Fruit fly (Drosophila melanogaster) whole organism, prepupa: ENCODE data around the gene Rpt4R.

Experiments
- Blimp-1 ChIP-seq: fragments of 200-800 bp; sonication (Bioruptor generic); optimal IDR thresholded peaks from 3 replicates; lab custom pipeline; 2017; ENCODE audit warnings: missing biosample characterization, missing genetic modification characterization, mild to moderate bottlenecking, moderate library complexity, missing genetic modification reagents
- CG6276 ChIP-seq: fragments of 200-800 bp; sonication (Bioruptor generic); optimal IDR thresholded peaks from 2 replicates; lab custom pipeline; 2017; ENCODE audit warnings: missing biosample characterization, mild to moderate bottlenecking, missing genetic modification characterization
- CG6808 ChIP-seq: fragments of 200-800 bp; sonication (Bioruptor generic); optimal IDR thresholded peaks from 3 replicates; lab custom pipeline; 2017; ENCODE audit warnings: missing biosample characterization, missing genetic modification characterization, mild to moderate bottlenecking, moderate library complexity, missing genetic modification reagents
- OdsH ChIP-seq: fragments of 200-800 bp; sonication (Bioruptor generic); optimal IDR thresholded peaks from 3 replicates; lab custom pipeline; 2016; ENCODE audit warnings: missing biosample characterization, missing genetic modification characterization
- Sox14 ChIP-seq: fragments of 200-800 bp; sonication (Bioruptor generic); optimal IDR thresholded peaks from 3 replicates; lab custom pipeline; 2016; ENCODE audit warnings: missing biosample characterization, missing genetic modification characterization
- Sox15 ChIP-seq: fragments of 200-800 bp; sonication (Bioruptor generic); optimal IDR thresholded peaks from 3 replicates; lab custom pipeline; 2016; ENCODE audit warnings: missing biosample characterization, missing genetic modification characterization
- achi ChIP-seq: fragments of 200-800 bp; sonication (Bioruptor generic); optimal IDR thresholded peaks from 3 replicates; lab custom pipeline; 2016; ENCODE audit warnings: missing biosample characterization, missing genetic modification characterization
- cyc ChIP-seq: fragments of 200-800 bp; sonication (Bioruptor generic); optimal IDR thresholded peaks from 3 replicates; lab custom pipeline; 2016; ENCODE audit warnings: missing biosample characterization, missing genetic modification characterization
- net ChIP-seq: fragments of 200-800 bp; sonication (Bioruptor generic); optimal IDR thresholded peaks from 3 replicates; lab custom pipeline; 2016; ENCODE audit warnings: missing biosample characterization, missing genetic modification characterization
- pdm3 ChIP-seq: fragments of 200-800 bp; sonication (Bioruptor generic); optimal IDR thresholded peaks from 3 replicates; lab custom pipeline; 2016; ENCODE audit warnings: missing biosample characterization, missing genetic modification characterization

DNA sequence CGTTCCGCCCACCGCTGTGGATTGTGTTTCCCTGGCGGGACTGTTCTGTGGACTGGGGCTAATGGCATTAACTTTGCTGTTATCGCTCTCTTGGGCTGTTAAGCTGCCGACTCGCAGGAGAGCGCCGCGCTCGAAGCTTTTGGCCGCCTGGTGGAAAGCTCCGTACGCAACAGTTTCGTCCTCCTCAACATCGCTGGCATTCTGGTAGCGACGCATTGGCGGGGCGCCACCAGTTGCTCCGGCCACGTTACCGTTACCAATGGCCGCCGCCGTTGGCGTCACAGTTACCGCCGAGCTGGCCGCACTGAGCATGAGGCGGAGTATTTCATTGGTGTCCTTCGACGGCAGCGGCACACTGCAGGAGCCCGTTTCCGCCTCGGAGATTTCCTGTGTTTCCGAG lies 4.4 kb upstream of the Rpt4R start:
- no peak for TF ChIP-seq Sox14 (GFP tag; lab: Kevin White, UChicago)
- no peak for TF ChIP-seq cyc (GFP tag; lab: Kevin White, UChicago)
- TF ChIP-seq CG6276 (GFP tag; lab: Kevin White, UChicago): no peak
- TF ChIP-seq Sox15 (GFP tag; lab: Kevin White, UChicago): no peak
- TF ChIP-seq CG6808 (GFP tag; lab: Kevin White, UChicago): no peak
- TF ChIP-seq Blimp-1 (GFP tag; lab: Kevin White, UChicago): no peak
- no peak for TF ChIP-seq pdm3 (GFP tag; lab: Kevin White, UChicago)
- TF ChIP-seq net (GFP tag; lab: Kevin White, UChicago): no peak
- TF ChIP-seq achi: no peak
- TF ChIP-seq OdsH (GFP tag; lab: Kevin White, UChicago): no peak
